Fruit fly (Drosophila melanogaster) whole organism, embryonic: ENCODE measurements around the gene trio.

Experiments
- Antp ChIP-seq: fragments of 200-800 bp; sonication (Bioruptor generic); optimal IDR thresholded peaks from 3 replicates; lab custom pipeline; 2016; ENCODE audit warnings: missing biosample characterization, missing genetic modification characterization
- Bteb2 ChIP-seq: fragments of 200-800 bp; sonication (Bioruptor generic); optimal IDR thresholded peaks from 2 replicates; lab custom pipeline; 2016; ENCODE audit warnings: missing biosample characterization, missing genetic modification characterization
- CG10366 ChIP-seq: fragments of 200-800 bp; sonication (Bioruptor generic); IDR thresholded peaks from 2 replicates; pipeline ENCODE4 v1.3.6; 2022; ENCODE audit warnings: missing biosample characterization, missing genetic modification characterization
- CG10462 ChIP-seq: fragments of 200-800 bp; sonication (Bioruptor generic); optimal IDR thresholded peaks from 2 replicates; lab custom pipeline; 2016; ENCODE audit warnings: missing biosample characterization, missing genetic modification characterization
- CG11093 ChIP-seq: fragments of 200-800 bp; sonication (Bioruptor generic); IDR thresholded peaks from 3 replicates; pipeline ENCODE4 v1.3.6; 2022; ENCODE audit warnings: missing biosample characterization, missing genetic modification characterization
- CG11398 ChIP-seq: fragments of 200-800 bp; sonication (Bioruptor generic); optimal IDR thresholded peaks from 2 replicates; lab custom pipeline; 2016; ENCODE audit warnings: missing biosample characterization, missing genetic modification characterization
- CG11560 ChIP-seq: fragments of 200-800 bp; sonication (Bioruptor generic); IDR thresholded peaks from 3 replicates; pipeline ENCODE4 v1.3.6; 2022; ENCODE audit warnings: missing biosample characterization, missing genetic modification characterization
- CG12236 ChIP-seq: fragments of 200-800 bp; sonication (Bioruptor generic); optimal IDR thresholded peaks from 2 replicates; lab custom pipeline; 2016; ENCODE audit warnings: missing biosample characterization, missing genetic modification characterization
- CG12391 ChIP-seq: fragments of 200-800 bp; sonication (Bioruptor generic); optimal IDR thresholded peaks from 3 replicates; lab custom pipeline; 2018; ENCODE audit warnings: missing biosample characterization, mild to moderate bottlenecking, missing genetic modification characterization, moderate library complexity
- CG13287 ChIP-seq: fragments of 200-800 bp; sonication (Bioruptor generic); IDR thresholded peaks from 2 replicates; pipeline ENCODE4 v1.3.6; 2022; ENCODE audit warnings: missing biosample characterization, missing genetic modification characterization; ENCODE audit not compliant: partially characterized antibody
- CG13894 ChIP-seq: fragments of 200-800 bp; sonication (Bioruptor generic); optimal IDR thresholded peaks from 3 replicates; lab custom pipeline; 2018; ENCODE audit warnings: missing biosample characterization, mild to moderate bottlenecking, missing genetic modification characterization, moderate library complexity
- CG1603 ChIP-seq: fragments of 200-800 bp; sonication (Bioruptor generic); optimal IDR thresholded peaks from 2 replicates; lab custom pipeline; 2019; ENCODE audit warnings: missing biosample characterization, mild to moderate bottlenecking, missing genetic modification characterization, moderate library complexity
- CG16863 ChIP-seq: fragments of 200-800 bp; sonication (Bioruptor generic); optimal IDR thresholded peaks from 3 replicates; lab custom pipeline; 2016; ENCODE audit warnings: missing biosample characterization, missing genetic modification characterization
- CG1792 ChIP-seq: fragments of 200-800 bp; sonication (Bioruptor generic); optimal IDR thresholded peaks from 2 replicates; lab custom pipeline; 2016; ENCODE audit warnings: missing biosample characterization, missing genetic modification characterization
- CG2120 ChIP-seq: fragments of 200-800 bp; sonication (Bioruptor generic); optimal IDR thresholded peaks from 3 replicates; lab custom pipeline; 2016; ENCODE audit warnings: missing biosample characterization, missing genetic modification characterization
- CG4282 ChIP-seq: fragments of 200-800 bp; sonication (Bioruptor generic); optimal IDR thresholded peaks from 2 replicates; lab custom pipeline; 2016; ENCODE audit warnings: missing biosample characterization, missing genetic modification characterization
- CG5180 ChIP-seq: fragments of 200-800 bp; sonication (Bioruptor generic); optimal IDR thresholded peaks from 3 replicates; lab custom pipeline; 2017; ENCODE audit warnings: missing biosample characterization, missing genetic modification characterization, mild to moderate bottlenecking, moderate library complexity, missing genetic modification reagents
- CG6254 ChIP-seq: fragments of 200-800 bp; sonication (Bioruptor generic); optimal IDR thresholded peaks from 3 replicates; lab custom pipeline; 2017; ENCODE audit warnings: mild to moderate bottlenecking, missing biosample characterization, missing genetic modification reagents, missing genetic modification characterization
- CG6683 ChIP-seq: fragments of 200-800 bp; sonication (Bioruptor generic); optimal IDR thresholded peaks from 2 replicates; lab custom pipeline; 2017; ENCODE audit warnings: missing biosample characterization, mild to moderate bottlenecking, missing genetic modification characterization, missing genetic modification reagents
- CG9215 ChIP-seq: fragments of 200-800 bp; sonication (Bioruptor generic); IDR thresholded peaks from 2 replicates; pipeline ENCODE4 v1.3.6; 2022; ENCODE audit warnings: missing biosample characterization, missing genetic modification characterization
- CG9932 ChIP-seq: fragments of 200-800 bp; sonication (Bioruptor generic); IDR thresholded peaks from 2 replicates; pipeline ENCODE4 v1.3.6; 2022; ENCODE audit warnings: missing biosample characterization, missing genetic modification characterization
- CrebB ChIP-seq: fragments of 200-800 bp; sonication (Bioruptor generic); optimal IDR thresholded peaks from 3 replicates; lab custom pipeline; 2018; ENCODE audit warnings: missing biosample characterization, mild to moderate bottlenecking, missing genetic modification characterization
- Dp ChIP-seq: fragments of 200-800 bp; sonication (Bioruptor generic); optimal IDR thresholded peaks from 2 replicates; lab custom pipeline; 2018; ENCODE audit warnings: missing biosample characterization, mild to moderate bottlenecking, missing genetic modification characterization, moderate library complexity
- E2f2 ChIP-seq: fragments of 200-800 bp; sonication (Bioruptor generic); IDR thresholded peaks from 2 replicates; pipeline ENCODE4 v1.3.6; 2022; ENCODE audit warnings: missing biosample characterization, missing genetic modification characterization
- Hand ChIP-seq: fragments of 200-800 bp; sonication (Bioruptor generic); optimal IDR thresholded peaks from 2 replicates; lab custom pipeline; 2017; ENCODE audit warnings: mild to moderate bottlenecking, missing biosample characterization, missing genetic modification reagents, missing genetic modification characterization
- Hmr ChIP-seq: fragments of 200-800 bp; sonication (Bioruptor generic); optimal IDR thresholded peaks from 3 replicates; lab custom pipeline; 2017; ENCODE audit warnings: mild to moderate bottlenecking, missing biosample characterization, missing genetic modification reagents, missing genetic modification characterization
- Hmx ChIP-seq: fragments of 200-800 bp; sonication (Bioruptor generic); optimal IDR thresholded peaks from 2 replicates; lab custom pipeline; 2016; ENCODE audit warnings: missing biosample characterization, missing genetic modification characterization
- Lhr ChIP-seq: fragments of 200-800 bp; sonication (Bioruptor generic); optimal IDR thresholded peaks from 3 replicates; lab custom pipeline; 2017; ENCODE audit warnings: mild to moderate bottlenecking, missing biosample characterization, missing genetic modification reagents, missing genetic modification characterization
- Lpt ChIP-seq: fragments of >200 bp; optimal IDR thresholded peaks from 2 replicates; lab custom pipeline; 2018; ENCODE audit warnings: missing biosample characterization, missing genetic modification characterization
- NC2β ChIP-seq: fragments of 200-800 bp; sonication (Bioruptor generic); optimal IDR thresholded peaks from 2 replicates; lab custom pipeline; 2016; ENCODE audit warnings: missing biosample characterization, missing genetic modification characterization
- Neu2 ChIP-seq: fragments of 200-800 bp; sonication (Bioruptor generic); optimal IDR thresholded peaks from 3 replicates; lab custom pipeline; 2016; ENCODE audit warnings: missing biosample characterization, missing genetic modification characterization, borderline replicate concordance
- Sin3A ChIP-seq: fragments of >200 bp; optimal IDR thresholded peaks from 2 replicates; lab custom pipeline; 2018
- Sox100B ChIP-seq: fragments of 200-800 bp; sonication (Bioruptor generic); optimal IDR thresholded peaks from 3 replicates; lab custom pipeline; 2018; ENCODE audit warnings: missing biosample characterization, mild to moderate bottlenecking, missing genetic modification characterization
- Taf1 ChIP-seq: fragments of 200-800 bp; sonication (Bioruptor generic); IDR thresholded peaks from 2 replicates; pipeline ENCODE4 v1.3.6; 2022; ENCODE audit warnings: missing biosample characterization, missing genetic modification characterization
- ap ChIP-seq: fragments of 200-800 bp; sonication (Bioruptor generic); IDR thresholded peaks from 2 replicates; pipeline ENCODE4 v1.3.6; 2022; ENCODE audit warnings: missing biosample characterization, missing genetic modification characterization
- cad ChIP-seq: fragments of >200 bp; optimal IDR thresholded peaks from 2 replicates; lab custom pipeline; 2017; ENCODE audit warnings: missing biosample characterization, missing genetic modification characterization
- crol ChIP-seq: fragments of 200-800 bp; sonication (Bioruptor generic); IDR thresholded peaks from 2 replicates; pipeline ENCODE4 v1.3.6; 2022; ENCODE audit warnings: missing biosample characterization, missing genetic modification characterization
- kay ChIP-seq: fragments of 200-800 bp; sonication (Bioruptor generic); optimal IDR thresholded peaks from 2 replicates; lab custom pipeline; 2016; ENCODE audit warnings: missing biosample characterization, missing genetic modification characterization
- mam ChIP-seq: fragments of 200-800 bp; sonication (Bioruptor generic); optimal IDR thresholded peaks from 3 replicates; lab custom pipeline; 2016; ENCODE audit warnings: missing biosample characterization, missing genetic modification characterization
- otp ChIP-seq: fragments of 200-800 bp; sonication (Bioruptor generic); IDR thresholded peaks from 3 replicates; pipeline ENCODE4, ENCODE4 v1.3.6; 2022; ENCODE audit warnings: missing biosample characterization, missing genetic modification characterization
- phol ChIP-seq: fragments of 200-800 bp; sonication (Bioruptor generic); optimal IDR thresholded peaks from 3 replicates; lab custom pipeline; 2018; ENCODE audit warnings: missing biosample characterization, mild to moderate bottlenecking, missing genetic modification characterization, moderate library complexity
- pzg ChIP-seq: fragments of 200-800 bp; sonication (Bioruptor generic); optimal IDR thresholded peaks from 3 replicates; lab custom pipeline; 2018; ENCODE audit warnings: missing biosample characterization, mild to moderate bottlenecking, missing genetic modification characterization, moderate library complexity
- shn ChIP-seq: fragments of 200-800 bp; sonication (Bioruptor generic); optimal IDR thresholded peaks from 3 replicates; lab custom pipeline; 2016; ENCODE audit warnings: missing biosample characterization, missing genetic modification characterization
- stc ChIP-seq: fragments of 200-800 bp; sonication (Bioruptor generic); IDR thresholded peaks from 2 replicates; pipeline ENCODE4 v1.3.6; 2022; ENCODE audit warnings: missing biosample characterization, missing genetic modification characterization
- tio ChIP-seq: fragments of 200-800 bp; sonication (Bioruptor generic); optimal IDR thresholded peaks from 2 replicates; lab custom pipeline; 2017; ENCODE audit warnings: missing biosample characterization, missing genetic modification characterization, inconsistent platforms
- tx ChIP-seq: fragments of 200-800 bp; sonication (Bioruptor generic); optimal IDR thresholded peaks from 2 replicates; lab custom pipeline; 2016; ENCODE audit warnings: missing biosample characterization, missing genetic modification characterization
- unpg ChIP-seq: fragments of 200-800 bp; sonication (Bioruptor generic); optimal IDR thresholded peaks from 3 replicates; lab custom pipeline; 2018; ENCODE audit warnings: missing biosample characterization, mild to moderate bottlenecking, missing genetic modification characterization, moderate library complexity
- vvl ChIP-seq: fragments of 200-800 bp; sonication (Bioruptor generic); IDR thresholded peaks from 2 replicates; pipeline ENCODE4 v1.3.6; 2022; ENCODE audit warnings: missing biosample characterization, missing genetic modification characterization
- wdn ChIP-seq: fragments of 200-800 bp; sonication (Bioruptor generic); IDR thresholded peaks from 2 replicates; pipeline ENCODE4 v1.3.6; 2022; ENCODE audit warnings: missing biosample characterization, missing genetic modification characterization
- wor ChIP-seq: fragments of 200-800 bp; sonication (Bioruptor generic); IDR thresholded peaks from 2 replicates; pipeline ENCODE4 v1.3.6; 2022; ENCODE audit warnings: missing biosample characterization, missing genetic modification characterization
- zen ChIP-seq: fragments of 200-800 bp; sonication (Bioruptor generic); optimal IDR thresholded peaks from 3 replicates; lab custom pipeline; 2018; ENCODE audit warnings: missing biosample characterization, mild to moderate bottlenecking, missing genetic modification characterization, moderate library complexity

Gene trio

DNA sequence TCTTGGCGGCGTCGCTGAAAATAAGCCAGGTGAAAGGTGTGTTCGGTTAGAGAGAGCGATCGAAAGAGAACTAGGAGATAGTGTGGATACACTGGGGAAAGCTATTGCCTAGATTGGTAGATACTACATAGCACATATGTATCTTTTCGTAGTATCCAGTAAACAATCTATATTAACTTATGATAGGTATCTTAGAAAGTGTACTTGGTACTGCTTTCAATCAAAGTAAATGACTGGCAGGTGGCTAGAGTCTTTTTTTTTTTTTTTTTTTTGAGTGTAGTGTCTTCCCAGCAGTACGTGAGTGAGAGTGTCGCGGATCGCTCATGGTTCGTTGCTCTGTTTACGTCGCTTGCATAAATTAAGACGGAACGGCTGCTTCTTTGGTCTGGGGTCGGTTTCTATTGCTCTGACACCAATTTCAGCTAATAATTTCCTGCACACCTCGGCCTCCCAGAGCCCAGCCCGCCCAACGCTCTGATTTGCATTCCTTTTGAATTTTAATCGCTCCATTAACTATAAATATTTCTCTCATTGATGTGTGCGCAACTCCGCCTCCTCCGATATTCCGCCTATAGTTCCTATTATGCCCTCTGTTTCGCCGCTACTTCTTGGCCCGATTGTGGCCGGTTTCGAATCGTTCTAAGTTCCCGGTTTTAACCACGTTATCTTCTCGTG lies 4.9 kb downstream of the trio start (continued):
- TF ChIP-seq Hmr (GFP tag; lab: Kevin White, UChicago), result no peak
- TF ChIP-seq CG6683, result no peak
- TF ChIP-seq CG11560 (tag; lab: Robert Waterston, UW), result no peak
- TF ChIP-seq CG13287 (GFP tag; lab: Robert Waterston, UW), result no peak
- no peak for TF ChIP-seq Dp (GFP tag; lab: Kevin White, UChicago)
- TF ChIP-seq CG2120 (GFP tag; lab: Kevin White, UChicago), result no peak
- TF ChIP-seq tx (GFP tag; lab: Kevin White, UChicago), result peak; percentile 12
- TF ChIP-seq Hmx (GFP tag; lab: Kevin White, UChicago), result no peak
- no peak for TF ChIP-seq CG10462 (GFP tag; lab: Kevin White, UChicago)
- peak; percentile 24 for TF ChIP-seq mam
- TF ChIP-seq Sin3A (lab: Kevin White, UChicago), result no peak
- no peak for TF ChIP-seq wdn (GFP tag; lab: Robert Waterston, UW)
- TF ChIP-seq kay, result no peak
- TF ChIP-seq Taf1 (GFP tag; lab: Robert Waterston, UW), result no peak
- peak; percentile 61; the same call in 1 of the 2 replicates for TF ChIP-seq stc (GFP tag; lab: Robert Waterston, UW)
- peak; percentile 69 for TF ChIP-seq Sox100B (GFP tag; lab: Kevin White, UChicago)
- TF ChIP-seq CG5180, result peak; percentile 43
- no peak for TF ChIP-seq cad
- no peak for TF ChIP-seq CG4282 (GFP tag; lab: Kevin White, UChicago)
- peak; percentile 60 for TF ChIP-seq CG12391
- peak; percentile 70 for TF ChIP-seq unpg
- no peak for TF ChIP-seq Lpt (GFP tag; lab: Kevin White, UChicago)
- no peak for TF ChIP-seq CG9932 (GFP tag; lab: Robert Waterston, UW)
- peak; percentile 81 for TF ChIP-seq vvl (GFP tag; lab: Robert Waterston, UW)
- TF ChIP-seq CG1792, result peak; percentile 38
- peak; percentile 26; the same call in 1 of the 2 replicates for TF ChIP-seq E2f2 (GFP tag; lab: Robert Waterston, UW)
- peak; percentile 24 for TF ChIP-seq zen (tag; lab: Kevin White, UChicago)
- no peak for TF ChIP-seq crol (GFP tag; lab: Robert Waterston, UW)
- TF ChIP-seq CG11093, result peak; percentile 49; the same call in 1 of the 3 replicates
- TF ChIP-seq ap (GFP tag; lab: Robert Waterston, UW), result peak; percentile 49; the same call in 1 of the 2 replicates
- TF ChIP-seq CG6254, result peak; percentile 80
- peak; percentile 38 for TF ChIP-seq CG1603
- peak; percentile 33 for TF ChIP-seq NC2β (GFP tag; lab: Kevin White, UChicago)
- peak; percentile 48 for TF ChIP-seq tio (GFP tag; lab: Kevin White, UChicago)
- no peak for TF ChIP-seq CrebB (tag; lab: Kevin White, UChicago)
- TF ChIP-seq CG13894 (tag; lab: Kevin White, UChicago), result no peak
- peak; percentile 55 for TF ChIP-seq Antp (GFP tag; lab: Kevin White, UChicago)
- TF ChIP-seq otp (GFP tag; lab: Robert Waterston, UW), result peak; percentile 70; the same call in 2 of the 3 replicates
- TF ChIP-seq CG11398 (GFP tag; lab: Kevin White, UChicago), result peak; percentile 21
- TF ChIP-seq phol (tag; lab: Kevin White, UChicago), result peak; percentile 78
- no peak for TF ChIP-seq Neu2 (GFP tag; lab: Kevin White, UChicago)
- peak; percentile 55 for TF ChIP-seq CG16863
- no peak for TF ChIP-seq Bteb2 (GFP tag; lab: Kevin White, UChicago)
- TF ChIP-seq CG12236 (GFP tag; lab: Kevin White, UChicago), result peak; percentile 19
- no peak for TF ChIP-seq pzg (GFP tag; lab: Kevin White, UChicago)
- peak; percentile 33; the same call in 1 of the 2 replicates for TF ChIP-seq CG9215
- TF ChIP-seq Lhr, result peak; percentile 4
- no peak for TF ChIP-seq shn (GFP tag; lab: Kevin White, UChicago)
- peak; percentile 57 for TF ChIP-seq wor
- peak; percentile 56 for TF ChIP-seq CG10366 (GFP tag; lab: Robert Waterston, UW)
- TF ChIP-seq Hand (GFP tag; lab: Kevin White, UChicago), result no peak
